Fruit fly (Drosophila melanogaster) whole organism, embryonic: ENCODE measurements around the gene CG7135.

Experiments used
- ATbp ChIP-seq: fragments of 200-800 bp; sonication (Bioruptor generic); optimal IDR thresholded peaks from 2 replicates; lab custom pipeline; 2017; ENCODE audit warnings: missing biosample characterization, mild to moderate bottlenecking, missing genetic modification characterization, missing genetic modification reagents
- Bteb2 ChIP-seq: fragments of 200-800 bp; sonication (Bioruptor generic); optimal IDR thresholded peaks from 2 replicates; lab custom pipeline; 2016; ENCODE audit warnings: missing biosample characterization, missing genetic modification characterization
- C15 ChIP-seq: fragments of 200-800 bp; sonication (Bioruptor generic); IDR thresholded peaks from 3 replicates; pipeline ENCODE4 v1.3.6; 2022; ENCODE audit warnings: missing biosample characterization, missing genetic modification characterization
- CG1024 ChIP-seq: fragments of 200-800 bp; sonication (Bioruptor generic); IDR thresholded peaks from 2 replicates; pipeline ENCODE4 v1.3.6; 2022; ENCODE audit warnings: missing biosample characterization, missing genetic modification characterization
- CG10274 ChIP-seq: fragments of 200-800 bp; sonication (Bioruptor generic); optimal IDR thresholded peaks from 3 replicates; lab custom pipeline; 2017; ENCODE audit warnings: missing biosample characterization, mild to moderate bottlenecking, missing genetic modification characterization
- CG10959 ChIP-seq: fragments of 200-800 bp; sonication (Bioruptor generic); IDR thresholded peaks from 2 replicates; pipeline ENCODE4 v1.3.6; 2022; ENCODE audit warnings: missing biosample characterization, missing genetic modification characterization
- CG10979 ChIP-seq: fragments of 200-800 bp; sonication (Bioruptor generic); optimal IDR thresholded peaks from 2 replicates; lab custom pipeline; 2018; ENCODE audit warnings: missing biosample characterization, mild to moderate bottlenecking, missing genetic modification characterization, moderate library complexity
- CG11456 ChIP-seq: fragments of 200-800 bp; sonication (Bioruptor generic); IDR thresholded peaks from 3 replicates; pipeline ENCODE4 v1.3.6; 2022; ENCODE audit warnings: missing biosample characterization, missing genetic modification characterization
- CG12659 ChIP-seq: fragments of 200-800 bp; sonication (Bioruptor generic); optimal IDR thresholded peaks from 3 replicates; lab custom pipeline; 2017; ENCODE audit warnings: mild to moderate bottlenecking, missing biosample characterization, missing genetic modification reagents, missing genetic modification characterization
- CG12744 ChIP-seq: fragments of 200-800 bp; sonication (Bioruptor generic); optimal IDR thresholded peaks from 2 replicates; lab custom pipeline; 2016; ENCODE audit warnings: missing biosample characterization, missing genetic modification characterization
- CG13624 ChIP-seq: fragments of 200-800 bp; sonication (Bioruptor generic); optimal IDR thresholded peaks from 2 replicates; lab custom pipeline; 2016; ENCODE audit warnings: missing biosample characterization, missing genetic modification characterization
- CG14710 ChIP-seq: fragments of 200-800 bp; sonication (Bioruptor generic); optimal IDR thresholded peaks from 3 replicates; lab custom pipeline; 2019; ENCODE audit warnings: missing biosample characterization, mild to moderate bottlenecking, missing genetic modification characterization, moderate library complexity
- CG15514 ChIP-seq: fragments of 200-800 bp; sonication (Bioruptor generic); optimal IDR thresholded peaks from 3 replicates; lab custom pipeline; 2017; ENCODE audit warnings: missing biosample characterization, missing genetic modification characterization, mild to moderate bottlenecking, moderate library complexity, missing genetic modification reagents
- CG1603 ChIP-seq: fragments of 200-800 bp; sonication (Bioruptor generic); optimal IDR thresholded peaks from 2 replicates; lab custom pipeline; 2019; ENCODE audit warnings: missing biosample characterization, mild to moderate bottlenecking, missing genetic modification characterization, moderate library complexity
- CG18619 ChIP-seq: fragments of 200-800 bp; sonication (Bioruptor generic); optimal IDR thresholded peaks from 3 replicates; lab custom pipeline; 2017; ENCODE audit warnings: missing biosample characterization, mild to moderate bottlenecking, missing genetic modification characterization
- CG2116 ChIP-seq: fragments of 200-800 bp; sonication (Bioruptor generic); optimal IDR thresholded peaks from 3 replicates; lab custom pipeline; 2018; ENCODE audit warnings: missing biosample characterization, mild to moderate bottlenecking, missing genetic modification characterization
- CG2889 ChIP-seq: fragments of 200-800 bp; sonication (Bioruptor generic); IDR thresholded peaks from 3 replicates; pipeline ENCODE4 v1.3.6; 2022; ENCODE audit warnings: missing biosample characterization, missing genetic modification characterization
- CG30020 ChIP-seq: fragments of 200-800 bp; optimal IDR thresholded peaks from 2 replicates; lab custom pipeline; 2019; ENCODE audit warnings: missing biosample characterization, mild to moderate bottlenecking, missing genetic modification characterization, moderate library complexity
- CG3163 ChIP-seq: fragments of 200-800 bp; sonication (Bioruptor generic); optimal IDR thresholded peaks from 3 replicates; lab custom pipeline; 2016; ENCODE audit warnings: missing biosample characterization, missing genetic modification characterization
- CG3995 ChIP-seq: fragments of 200-800 bp; sonication (Bioruptor generic); optimal IDR thresholded peaks from 3 replicates; lab custom pipeline; 2016; ENCODE audit warnings: missing biosample characterization, missing genetic modification characterization
- CG4617 ChIP-seq: fragments of 200-800 bp; sonication (Bioruptor generic); optimal IDR thresholded peaks from 3 replicates; lab custom pipeline; 2016; ENCODE audit warnings: missing biosample characterization, missing genetic modification characterization, borderline replicate concordance
- CG8089 ChIP-seq: fragments of 200-800 bp; sonication (Bioruptor generic); optimal IDR thresholded peaks from 3 replicates; lab custom pipeline; 2016; ENCODE audit warnings: missing biosample characterization, missing genetic modification characterization
- CG8359 ChIP-seq: fragments of 200-800 bp; sonication (Bioruptor generic); optimal IDR thresholded peaks from 2 replicates; lab custom pipeline; 2017; ENCODE audit warnings: missing biosample characterization, mild to moderate bottlenecking, missing genetic modification characterization, borderline replicate concordance
- CG9215 ChIP-seq: fragments of 200-800 bp; sonication (Bioruptor generic); IDR thresholded peaks from 2 replicates; pipeline ENCODE4 v1.3.6; 2022; ENCODE audit warnings: missing biosample characterization, missing genetic modification characterization
- Dip2 ChIP-seq: fragments of 200-800 bp; sonication (Bioruptor generic); IDR thresholded peaks from 2 replicates; pipeline ENCODE4 v1.3.6; 2022; ENCODE audit warnings: missing biosample characterization, missing genetic modification characterization
- Fer3 ChIP-seq: fragments of 200-800 bp; sonication (Bioruptor generic); optimal IDR thresholded peaks from 2 replicates; lab custom pipeline; 2018; ENCODE audit warnings: missing biosample characterization, mild to moderate bottlenecking, missing genetic modification characterization, moderate library complexity
- Gsc ChIP-seq: fragments of 200-800 bp; sonication (Bioruptor generic); IDR thresholded peaks from 2 replicates; pipeline ENCODE4 v1.3.6; 2022; ENCODE audit warnings: missing biosample characterization, missing genetic modification characterization
- HHEX ChIP-seq: fragments of 200-800 bp; sonication (Bioruptor generic); optimal IDR thresholded peaks from 3 replicates; lab custom pipeline; 2017; ENCODE audit warnings: missing biosample characterization, mild to moderate bottlenecking, missing genetic modification characterization, missing genetic modification reagents
- Lim3 ChIP-seq: fragments of 200-800 bp; sonication (Bioruptor generic); IDR thresholded peaks from 2 replicates; pipeline ENCODE4 v1.3.6; 2022; ENCODE audit warnings: missing biosample characterization, missing genetic modification characterization
- NFAT ChIP-seq: fragments of 200-800 bp; sonication (Bioruptor generic); IDR thresholded peaks from 2 replicates; pipeline ENCODE4 v1.3.6; 2022; ENCODE audit warnings: missing biosample characterization, missing genetic modification characterization
- Nf-YC ChIP-seq: fragments of 200-800 bp; optimal IDR thresholded peaks from 3 replicates; lab custom pipeline; 2019; ENCODE audit warnings: missing biosample characterization, mild to moderate bottlenecking, missing genetic modification characterization, moderate library complexity
- Pdp1 ChIP-seq, 2 experiments: fragments of 200-800 bp; sonication (Bioruptor generic); optimal IDR thresholded peaks; 3 replicates each; lab custom pipeline; 2016; ENCODE audit warnings: missing biosample characterization in 2 of 2, missing genetic modification characterization in 2 of 2, mild to moderate bottlenecking in 1 of 2, moderate library complexity in 1 of 2
- Rx ChIP-seq: fragments of 200-800 bp; sonication (Bioruptor generic); IDR thresholded peaks from 2 replicates; pipeline ENCODE4 v1.3.6; 2022; ENCODE audit warnings: missing biosample characterization, missing genetic modification characterization
- YL-1 ChIP-seq: fragments of 200-800 bp; sonication (Bioruptor generic); optimal IDR thresholded peaks from 3 replicates; lab custom pipeline; 2017; ENCODE audit warnings: missing biosample characterization, mild to moderate bottlenecking, missing genetic modification characterization
- ap ChIP-seq: fragments of 200-800 bp; sonication (Bioruptor generic); IDR thresholded peaks from 2 replicates; pipeline ENCODE4 v1.3.6; 2022; ENCODE audit warnings: missing biosample characterization, missing genetic modification characterization
- bigmax ChIP-seq: fragments of 200-800 bp; sonication (Bioruptor generic); optimal IDR thresholded peaks from 2 replicates; lab custom pipeline; 2018; ENCODE audit warnings: missing biosample characterization, mild to moderate bottlenecking, missing genetic modification characterization
- bsh ChIP-seq, 2 experiments: fragments of 200-800 bp; sonication (Bioruptor generic); optimal IDR thresholded peaks; 2 replicates each; lab custom pipeline; 2017 to 2018; ENCODE audit warnings: mild to moderate bottlenecking in 2 of 2, missing biosample characterization in 2 of 2, missing genetic modification characterization in 2 of 2, moderate library complexity in 1 of 2
- fd64A ChIP-seq: fragments of 200-800 bp; sonication (Bioruptor generic); optimal IDR thresholded peaks from 3 replicates; lab custom pipeline; 2018; ENCODE audit warnings: missing biosample characterization, mild to moderate bottlenecking, missing genetic modification characterization
- fu2 ChIP-seq: fragments of 200-800 bp; sonication (Bioruptor generic); optimal IDR thresholded peaks from 2 replicates; lab custom pipeline; 2016; ENCODE audit warnings: missing biosample characterization, missing genetic modification characterization
- gce ChIP-seq: fragments of 200-800 bp; sonication (Bioruptor generic); IDR thresholded peaks from 3 replicates; pipeline ENCODE4 v1.3.6; 2022; ENCODE audit warnings: missing biosample characterization, missing genetic modification characterization
- gt ChIP-seq: fragments of 200-800 bp; sonication (Bioruptor generic); IDR thresholded peaks from 2 replicates; pipeline ENCODE4 v1.3.6; 2022; ENCODE audit warnings: missing biosample characterization, missing genetic modification characterization
- hkb ChIP-seq, 2 experiments: fragments of 200-800 bp in 1 of 2; fragments of >200 bp in 1 of 2; sonication (Bioruptor generic) in 1 of 2; IDR thresholded peaks in 1 of 2; optimal IDR thresholded peaks in 1 of 2; 2 replicates each; pipeline versions ENCODE4 v1.3.6 to Lab custom; 2017 to 2022; ENCODE audit warnings: missing biosample characterization in 1 of 2, missing genetic modification characterization in 1 of 2
- peb ChIP-seq: fragments of 200-800 bp; sonication (Bioruptor generic); IDR thresholded peaks from 2 replicates; pipeline ENCODE4 v1.3.6; 2022; ENCODE audit warnings: missing biosample characterization, missing genetic modification characterization
- repo ChIP-seq: fragments of 200-800 bp; sonication (Bioruptor generic); optimal IDR thresholded peaks from 2 replicates; lab custom pipeline; 2016; ENCODE audit warnings: missing biosample characterization, missing genetic modification characterization
- salm ChIP-seq: fragments of 200-800 bp; sonication (Bioruptor generic); optimal IDR thresholded peaks from 2 replicates; lab custom pipeline; 2018; ENCODE audit warnings: missing biosample characterization, mild to moderate bottlenecking, missing genetic modification characterization
- sqz ChIP-seq: fragments of 200-800 bp; sonication (Bioruptor generic); optimal IDR thresholded peaks from 3 replicates; lab custom pipeline; 2018; ENCODE audit warnings: missing biosample characterization, mild to moderate bottlenecking, missing genetic modification characterization
- stwl ChIP-seq: fragments of 200-800 bp; sonication (Bioruptor generic); optimal IDR thresholded peaks from 3 replicates; lab custom pipeline; 2018; ENCODE audit warnings: missing biosample characterization, mild to moderate bottlenecking, missing genetic modification characterization, moderate library complexity
- tna ChIP-seq: fragments of 200-800 bp; sonication (Bioruptor generic); IDR thresholded peaks from 2 replicates; pipeline ENCODE4 v1.3.6; 2022; ENCODE audit warnings: missing biosample characterization, missing genetic modification characterization; ENCODE audit not compliant: partially characterized antibody
- trem ChIP-seq: fragments of 200-800 bp; optimal IDR thresholded peaks from 3 replicates; lab custom pipeline; 2019; ENCODE audit warnings: missing biosample characterization, mild to moderate bottlenecking, missing genetic modification characterization, moderate library complexity
- zfh2 ChIP-seq: fragments of 200-800 bp; sonication (Bioruptor generic); optimal IDR thresholded peaks from 2 replicates; lab custom pipeline; 2016; ENCODE audit warnings: missing biosample characterization, missing genetic modification characterization

Gene CG7135

DNA sequence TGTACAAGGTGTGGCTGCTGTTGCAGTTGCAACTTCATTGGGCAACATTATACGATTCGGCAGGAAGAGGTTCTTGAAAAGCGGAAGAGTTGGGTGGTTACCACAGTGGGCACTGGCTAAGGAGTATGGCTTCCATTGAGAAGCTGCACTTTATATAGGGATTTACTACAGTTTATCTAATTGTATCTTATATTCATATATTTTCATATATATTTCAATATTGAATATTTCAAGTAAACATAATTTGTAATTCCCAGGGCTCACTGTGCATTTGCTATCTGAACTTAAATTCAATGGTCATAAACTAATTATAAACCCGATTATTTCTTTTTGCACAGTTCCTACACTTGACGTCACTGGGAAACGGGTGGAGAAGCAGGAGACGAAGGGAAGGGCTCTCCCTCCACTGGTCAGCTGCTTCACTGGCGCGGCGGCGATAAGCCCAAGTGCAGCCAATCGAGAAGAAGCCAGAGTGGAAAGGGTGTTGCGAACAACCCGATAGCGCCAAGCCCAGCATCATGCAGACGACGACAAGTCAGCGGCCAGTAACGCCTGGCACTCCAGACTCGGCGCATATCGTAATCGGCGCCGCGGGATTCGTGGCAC lies 8.6 kb upstream of the CG7135 start (continued):
- peak; percentile 53 for TF ChIP-seq Fer3
- TF ChIP-seq Dip2 (GFP tag; lab: Robert Waterston, UW): no peak
- no peak for TF ChIP-seq Pdp1 (GFP tag; optimal IDR thresholded peaks at IDR 0.05; lab: Kevin White, UChicago)
- TF ChIP-seq CG2116 (GFP tag; lab: Kevin White, UChicago): no peak
- no peak for TF ChIP-seq fd64A
- TF ChIP-seq ap: no peak
- no peak for TF ChIP-seq Lim3
- no peak for TF ChIP-seq stwl
- TF ChIP-seq CG12744 (GFP tag; lab: Kevin White, UChicago): no peak
- TF ChIP-seq CG1603 (tag; lab: Kevin White, UChicago): no peak
- no peak for TF ChIP-seq Gsc (GFP tag; lab: Robert Waterston, UW)
- TF ChIP-seq CG2889: peak; percentile 71; the same call in 2 of the 3 replicates
- TF ChIP-seq ATbp (GFP tag; lab: Kevin White, UChicago): no peak
- TF ChIP-seq YL-1 (GFP tag; lab: Kevin White, UChicago): no peak
- TF ChIP-seq zfh2 (GFP tag; lab: Kevin White, UChicago): no peak
- no peak for TF ChIP-seq hkb (optimal IDR thresholded peaks at IDR 0.05; lab: Kevin White, UChicago)
- TF ChIP-seq hkb (GFP tag; IDR thresholded peaks at IDR 0.05; lab: Robert Waterston, UW): peak; percentile 43; the same call in 1 of the 2 replicates
- TF ChIP-seq CG8089 (GFP tag; lab: Kevin White, UChicago): no peak
- no peak for TF ChIP-seq CG4617 (GFP tag; lab: Kevin White, UChicago)
- TF ChIP-seq CG10979 (tag; lab: Kevin White, UChicago): no peak
- no peak for TF ChIP-seq CG13624 (GFP tag; lab: Kevin White, UChicago)
- peak; percentile 11 for TF ChIP-seq CG15514 (GFP tag; lab: Kevin White, UChicago)
- no peak for TF ChIP-seq tna
- TF ChIP-seq bsh (GFP tag; optimal IDR thresholded peaks at IDR 0.05; lab: Kevin White, UChicago): peak; percentile 15 to 36
- peak; percentile 19 for TF ChIP-seq CG18619 (GFP tag; lab: Kevin White, UChicago)
- no peak for TF ChIP-seq repo (GFP tag; lab: Kevin White, UChicago)
- TF ChIP-seq CG9215: 0 out of 2 replicates have a peak, but pooled peaks have one; percentile 10
- no peak for TF ChIP-seq CG10959 (GFP tag; lab: Robert Waterston, UW)
- no peak for TF ChIP-seq CG10274 (GFP tag; lab: Kevin White, UChicago)
- no peak for TF ChIP-seq salm
- TF ChIP-seq gce (GFP tag; lab: Robert Waterston, UW): no peak
- TF ChIP-seq CG3163 (GFP tag; lab: Kevin White, UChicago): no peak
- peak; percentile 41 for TF ChIP-seq HHEX (GFP tag; lab: Kevin White, UChicago)
- no peak for TF ChIP-seq C15 (GFP tag; lab: Robert Waterston, UW)
- TF ChIP-seq CG1024 (GFP tag; lab: Robert Waterston, UW): 0 out of 2 replicates have a peak, but pooled peaks have one; percentile 6
- no peak for TF ChIP-seq gt (GFP tag; lab: Robert Waterston, UW)
- no peak for TF ChIP-seq Nf-YC (tag; lab: Kevin White, UChicago)
- TF ChIP-seq CG14710 (tag; lab: Kevin White, UChicago): no peak
- TF ChIP-seq CG11456 (GFP tag; lab: Robert Waterston, UW): no peak
- TF ChIP-seq CG30020 (tag; lab: Kevin White, UChicago): no peak
- TF ChIP-seq CG3995 (GFP tag; lab: Kevin White, UChicago): no peak
- TF ChIP-seq NFAT: no peak; the same call in 1 of the 2 replicates
- TF ChIP-seq Bteb2: no peak
- no peak for TF ChIP-seq sqz (GFP tag; lab: Kevin White, UChicago)
- no peak for TF ChIP-seq trem
- TF ChIP-seq Rx (GFP tag; lab: Robert Waterston, UW): no peak
- no peak for TF ChIP-seq fu2 (GFP tag; lab: Kevin White, UChicago)
- no peak for TF ChIP-seq peb (GFP tag; lab: Robert Waterston, UW)
- TF ChIP-seq CG8359 (GFP tag; lab: Kevin White, UChicago): no peak
- no peak for TF ChIP-seq bigmax
- TF ChIP-seq CG12659 (GFP tag; lab: Kevin White, UChicago): peak; percentile 43
